Worm (Caenorhabditis elegans) whole organism, L4/young adult: ENCODE data around the gene C14A4.7.

Experiments
- W03F9.2 ChIP-seq: fragments of 150-350 bp; optimal IDR thresholded peaks from 2 replicates; lab custom pipeline; 2014; ENCODE audit warnings: missing biosample characterization, missing genetic modification characterization
- him-1 ChIP-seq: sonication (generic microtip); optimal IDR thresholded peaks from 2 replicates; lab custom pipeline; 2016; ENCODE audit warnings: missing genotype, missing genetic modification reagents, missing genetic modification characterization, missing compliant biosample characterization

DNA sequence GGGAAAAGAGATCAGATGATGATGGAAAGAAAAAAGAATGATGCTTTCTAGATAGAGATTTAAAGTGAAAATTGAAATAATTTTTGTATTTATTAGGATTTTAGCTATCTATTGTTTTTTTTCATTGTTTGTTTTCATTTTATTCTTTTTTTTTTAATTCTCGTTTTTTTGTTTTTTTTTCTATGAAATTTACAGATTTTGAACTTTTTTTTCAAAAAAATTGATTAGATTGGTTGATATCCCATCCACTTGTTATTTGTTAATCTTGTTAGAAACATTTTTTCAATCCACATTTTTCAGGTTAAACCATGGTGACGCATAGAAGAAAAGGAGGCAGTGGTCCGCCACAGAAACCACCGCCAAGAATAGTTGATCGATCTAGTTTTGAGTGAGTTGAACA, 12.3 kb downstream of the C14A4.7 start, which contains the start of gene algn-9:
- no peak for TF ChIP-seq W03F9.2
- TF ChIP-seq him-1 (tag; lab: Kevin White, UChicago), result no peak
